Worm (Caenorhabditis elegans): ENCODE measurements around the gene C44C11.6.

DNA sequence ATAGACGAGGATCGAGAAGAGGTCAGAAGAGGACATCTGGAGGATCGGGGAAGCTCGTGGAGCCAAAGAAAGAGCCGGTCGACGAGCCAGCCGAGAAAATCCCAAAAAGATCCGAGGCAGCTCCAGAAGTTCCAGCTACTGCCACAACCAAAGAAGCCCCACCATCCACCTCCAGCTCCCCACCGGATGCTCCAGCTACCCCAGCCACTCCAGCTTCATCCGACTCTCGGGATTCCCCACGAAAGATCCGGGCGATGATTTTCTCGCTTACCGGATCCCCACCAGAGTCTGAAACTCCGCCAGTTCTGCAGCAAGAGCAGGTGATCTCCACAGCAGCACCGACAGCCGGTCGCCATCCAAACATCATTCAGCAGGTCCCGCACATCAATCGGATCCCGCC is 1.7 kb upstream of the C44C11.6 start:
- no peak for TF ChIP-seq ahr-1 (tag; optimal IDR thresholded peaks at IDR 0.05)
- no peak for TF ChIP-seq gmeb-2 (tag; optimal IDR thresholded peaks at IDR 0.05)
- TF ChIP-seq ztf-16 (tag; optimal IDR thresholded peaks at IDR 0.05) = no peak
- no peak for TF ChIP-seq madf-2 (tag; optimal IDR thresholded peaks at IDR 0.05)
- no peak for TF ChIP-seq pqm-1 (tag; optimal IDR thresholded peaks at IDR 0.05)
- TF ChIP-seq elt-4 (tag; optimal IDR thresholded peaks at IDR 0.05) = no peak
- TF ChIP-seq unc-3 (GFP tag; conservative IDR thresholded peaks at IDR 0.05) = no peak
- TF ChIP-seq unc-3 (tag; optimal IDR thresholded peaks at IDR 0.05) = no peak
- TF ChIP-seq ceh-34 (tag; optimal IDR thresholded peaks at IDR 0.05) = no peak
- no peak for TF ChIP-seq F13H6.1 (tag; optimal IDR thresholded peaks at IDR 0.05)
- TF ChIP-seq ceh-30 (tag; optimal IDR thresholded peaks at IDR 0.05) = no peak
- TF ChIP-seq fkh-10 (GFP tag; optimal IDR thresholded peaks at IDR 0.05) = no peak

All from whole organism, late embryonic.